Worm (Caenorhabditis elegans) whole organism, young adult: ENCODE results near the gene Y71H2B.5.

Experiments
- B0336.3 ChIP-seq: fragments of 200-800 bp; sonication (Bioruptor generic); IDR thresholded peaks from 2 replicates; pipeline ENCODE4 v1.3.6; 2022; ENCODE audit warnings: missing genetic modification characterization, missing compliant biosample characterization
- C17E4.6 ChIP-seq: fragments of 200-800 bp; sonication (Bioruptor generic); IDR thresholded peaks from 2 replicates; pipeline ENCODE4 v1.3.6; 2022; ENCODE audit warnings: missing genetic modification reagents, missing genetic modification characterization, missing compliant biosample characterization
- D2030.7 ChIP-seq: fragments of 200-800 bp; sonication (Bioruptor generic); IDR thresholded peaks from 2 replicates; pipeline ENCODE4 v1.3.6; 2022; ENCODE audit warnings: missing genetic modification reagents, missing genetic modification characterization, missing compliant biosample characterization
- F33H1.4 ChIP-seq: fragments of 200-800 bp; sonication (Bioruptor generic); IDR thresholded peaks from 2 replicates; pipeline ENCODE4 v1.3.6; 2022; ENCODE audit warnings: missing genetic modification reagents, missing genetic modification characterization, missing compliant biosample characterization
- F49E8.2 ChIP-seq: sonication (generic microtip); optimal IDR thresholded peaks from 3 replicates; lab custom pipeline; 2017; ENCODE audit warnings: missing genetic modification characterization, mild to moderate bottlenecking, missing compliant biosample characterization, antibody characterized with exemption, moderate library complexity; ENCODE audit not compliant: insufficient read depth
- F57C9.4 ChIP-seq: sonication (generic microtip); optimal IDR thresholded peaks from 2 replicates; lab custom pipeline; 2017; ENCODE audit warnings: mild to moderate bottlenecking, missing genetic modification characterization, missing compliant biosample characterization
- T26A5.8 ChIP-seq: sonication (generic microtip); optimal IDR thresholded peaks from 2 replicates; lab custom pipeline; 2016; ENCODE audit warnings: missing genetic modification characterization, missing compliant biosample characterization
- Y95B8A.8 ChIP-seq: fragments of 200-800 bp; sonication (Bioruptor generic); IDR thresholded peaks from 2 replicates; pipeline ENCODE4 v1.3.6; 2022; ENCODE audit warnings: missing genetic modification reagents, missing genetic modification characterization, missing compliant biosample characterization
- athp-1 ChIP-seq: sonication (generic microtip); optimal IDR thresholded peaks from 2 replicates; lab custom pipeline; 2017; ENCODE audit warnings: mild to moderate bottlenecking, missing genetic modification characterization, missing compliant biosample characterization
- attf-5 ChIP-seq: fragments of 200-800 bp; sonication (Bioruptor generic); optimal IDR thresholded peaks from 2 replicates; lab custom pipeline; 2018; ENCODE audit warnings: mild to moderate bottlenecking, missing genetic modification characterization, missing compliant biosample characterization
- bed-1 ChIP-seq: fragments of 200-800 bp; sonication (Bioruptor generic); IDR thresholded peaks from 2 replicates; pipeline ENCODE4 v1.3.6; 2022; ENCODE audit warnings: missing genetic modification reagents, missing genetic modification characterization, missing compliant biosample characterization
- cebp-2 ChIP-seq: fragments of 200-800 bp; sonication (Bioruptor generic); IDR thresholded peaks from 2 replicates; pipeline ENCODE4 v1.3.6; 2022; ENCODE audit warnings: missing genetic modification characterization, missing compliant biosample characterization
- ceh-79 ChIP-seq: sonication (generic microtip); optimal IDR thresholded peaks from 2 replicates; lab custom pipeline; 2017; ENCODE audit warnings: mild to moderate bottlenecking, missing genetic modification characterization, missing compliant biosample characterization
- ceh-91 ChIP-seq: fragments of 200-800 bp; sonication (Bioruptor generic); IDR thresholded peaks from 2 replicates; pipeline ENCODE4 v1.3.6; 2022; ENCODE audit warnings: missing genetic modification reagents, missing genetic modification characterization, missing compliant biosample characterization
- chd-7 ChIP-seq: sonication (generic microtip); optimal IDR thresholded peaks from 2 replicates; lab custom pipeline; 2016; ENCODE audit warnings: mild to moderate bottlenecking, missing genetic modification characterization, moderate library complexity, missing compliant biosample characterization
- efl-1 ChIP-seq: fragments of 150-350 bp; optimal IDR thresholded peaks from 2 replicates; lab custom pipeline; 2014; ENCODE audit warnings: missing biosample characterization, missing genetic modification reagents, missing genetic modification characterization
- egl-18 ChIP-seq: fragments of 200-800 bp; sonication (Bioruptor generic); IDR thresholded peaks from 2 replicates; pipeline ENCODE4 v1.3.6; 2022; ENCODE audit warnings: missing genetic modification reagents, missing genetic modification characterization, missing compliant biosample characterization
- hrde-1 ChIP-seq: sonication (generic microtip); optimal IDR thresholded peaks from 2 replicates; lab custom pipeline; 2016; ENCODE audit warnings: missing genetic modification characterization, mild to moderate bottlenecking, missing compliant biosample characterization, moderate library complexity, missing genotype, missing genetic modification reagents, borderline replicate concordance
- lin-54 ChIP-seq: fragments of 200-800 bp; sonication (Bioruptor generic); optimal IDR thresholded peaks from 2 replicates; lab custom pipeline; 2018; ENCODE audit warnings: mild to moderate bottlenecking, missing genetic modification characterization, missing compliant biosample characterization
- lsl-1 ChIP-seq: fragments of 200-800 bp; sonication (Bioruptor generic); optimal IDR thresholded peaks from 2 replicates; lab custom pipeline; 2018; ENCODE audit warnings: mild to moderate bottlenecking, missing genetic modification characterization, moderate library complexity, missing compliant biosample characterization
- madf-10 ChIP-seq: sonication (generic microtip); optimal IDR thresholded peaks from 2 replicates; lab custom pipeline; 2016; ENCODE audit warnings: mild to moderate bottlenecking, missing genetic modification characterization, missing compliant biosample characterization
- madf-6 ChIP-seq: fragments of 200-800 bp; sonication (Bioruptor generic); IDR thresholded peaks from 2 replicates; pipeline ENCODE4 v1.3.6; 2022; ENCODE audit warnings: missing genetic modification reagents, missing genetic modification characterization, missing compliant biosample characterization
- madf-8 ChIP-seq: fragments of 200-800 bp; sonication (Bioruptor generic); conservative IDR thresholded peaks from 2 replicates; pipeline ENCODE4 v1.3.6; 2022; ENCODE audit warnings: missing genetic modification reagents, missing genetic modification characterization, missing compliant biosample characterization
- mcd-1 ChIP-seq: fragments of 200-800 bp; sonication (Bioruptor generic); IDR thresholded peaks from 2 replicates; pipeline ENCODE4 v1.3.6; 2022; ENCODE audit warnings: missing genetic modification reagents, missing genetic modification characterization, missing compliant biosample characterization
- nfyb-1 ChIP-seq: fragments of 200-800 bp; sonication (Bioruptor generic); IDR thresholded peaks from 2 replicates; pipeline ENCODE4 v1.3.6; 2022; ENCODE audit warnings: missing genetic modification reagents, missing genetic modification characterization, missing compliant biosample characterization
- rcor-1 ChIP-seq: fragments of 200-800 bp; sonication (Bioruptor generic); IDR thresholded peaks from 2 replicates; pipeline ENCODE4 v1.3.6; 2022; ENCODE audit warnings: missing genetic modification reagents, missing genetic modification characterization, missing compliant biosample characterization
- snpc-1.1 ChIP-seq: sonication (generic microtip); optimal IDR thresholded peaks from 2 replicates; lab custom pipeline; 2017; ENCODE audit warnings: missing genetic modification characterization, mild to moderate bottlenecking, missing compliant biosample characterization, antibody characterized with exemption, moderate library complexity, missing genotype, missing genetic modification reagents; ENCODE audit not compliant: insufficient read depth
- snpc-1.3 ChIP-seq: sonication (generic microtip); optimal IDR thresholded peaks from 2 replicates; lab custom pipeline; 2017; ENCODE audit warnings: missing genetic modification characterization, mild to moderate bottlenecking, missing compliant biosample characterization, antibody characterized with exemption, moderate library complexity, missing genotype, missing genetic modification reagents; ENCODE audit not compliant: insufficient read depth
- snpc-3.4 ChIP-seq: sonication (generic microtip); optimal IDR thresholded peaks from 2 replicates; lab custom pipeline; 2017; ENCODE audit warnings: missing genetic modification characterization, mild to moderate bottlenecking, missing compliant biosample characterization, antibody characterized with exemption, moderate library complexity, missing genotype, missing genetic modification reagents
- tlf-1 ChIP-seq: fragments of 200-800 bp; sonication (Bioruptor generic); optimal IDR thresholded peaks from 2 replicates; lab custom pipeline; 2018; ENCODE audit warnings: mild to moderate bottlenecking, missing genetic modification characterization, missing compliant biosample characterization
- xnd-1 ChIP-seq: sonication (generic microtip); optimal IDR thresholded peaks from 2 replicates; lab custom pipeline; 2016; ENCODE audit warnings: missing genotype, missing genetic modification reagents, missing genetic modification characterization, missing compliant biosample characterization
- zfh-2 ChIP-seq: fragments of 200-800 bp; sonication (Bioruptor generic); conservative IDR thresholded peaks from 2 replicates; pipeline ENCODE4 v1.3.6; 2022; ENCODE audit warnings: missing genetic modification reagents, missing genetic modification characterization, missing compliant biosample characterization
- zim-3 ChIP-seq: sonication (generic microtip); optimal IDR thresholded peaks from 2 replicates; lab custom pipeline; 2017; ENCODE audit warnings: mild to moderate bottlenecking, missing genetic modification characterization, moderate library complexity, missing compliant biosample characterization
- ztf-18 ChIP-seq: sonication (generic microtip); optimal IDR thresholded peaks from 2 replicates; lab custom pipeline; 2016; ENCODE audit warnings: missing genotype, mild to moderate bottlenecking, missing genetic modification characterization, missing compliant biosample characterization

Y71H2B.5 gene

DNA sequence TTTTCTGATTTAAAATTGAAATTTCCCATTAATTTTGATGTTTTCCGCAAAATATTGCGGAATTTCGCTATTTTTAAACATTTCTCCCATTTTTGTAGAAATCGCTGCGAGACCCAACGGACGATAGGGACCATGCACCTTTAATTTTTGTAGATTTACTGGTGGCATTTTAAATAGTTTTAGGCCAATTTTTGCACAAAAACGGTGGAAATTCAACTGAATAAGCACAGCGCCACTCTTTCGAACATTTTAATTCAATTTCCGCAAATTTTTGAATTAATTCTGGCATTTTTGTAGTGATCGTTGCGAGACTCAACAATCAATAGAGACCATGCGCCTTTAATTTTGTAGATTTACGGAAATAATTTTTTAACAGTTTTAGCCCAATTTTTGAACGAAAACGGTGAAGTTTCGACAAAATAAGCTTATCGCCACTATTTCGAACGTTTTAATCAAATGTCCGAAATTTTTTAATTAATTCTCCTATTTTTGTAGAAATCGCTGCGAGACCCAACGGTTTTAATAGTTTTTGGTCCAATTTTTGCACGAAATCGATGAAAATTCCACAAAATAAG is 9.2 kb upstream of the Y71H2B.5 start:
- no peak for TF ChIP-seq Y95B8A.8 (GFP tag; lab: Robert Waterston, UW)
- peak; percentile 33; the same call in 1 of the 2 replicates for TF ChIP-seq rcor-1 (GFP tag; lab: Robert Waterston, UW)
- no peak for TF ChIP-seq madf-10 (tag; lab: Kevin White, UChicago)
- TF ChIP-seq cebp-2 (GFP tag; lab: Robert Waterston, UW): no peak
- TF ChIP-seq nfyb-1 (GFP tag; lab: Robert Waterston, UW): peak; percentile 61; the same call in 1 of the 2 replicates
- peak; percentile 64 for TF ChIP-seq lin-54 (GFP tag; lab: Kevin White, UChicago)
- no peak for TF ChIP-seq bed-1 (GFP tag; lab: Robert Waterston, UW)
- peak; percentile 72 for TF ChIP-seq snpc-3.4 (tag; lab: Kevin White, UChicago)
- peak; percentile 56 for TF ChIP-seq ceh-91 (GFP tag; lab: Robert Waterston, UW)
- peak; percentile 65; the same call in 1 of the 2 replicates for TF ChIP-seq B0336.3
- TF ChIP-seq F49E8.2 (tag; lab: Kevin White, UChicago): peak; percentile 10
- peak; percentile 64 for TF ChIP-seq madf-8
- TF ChIP-seq C17E4.6 (GFP tag; lab: Robert Waterston, UW): 0 out of 2 replicates have a peak, but pooled peaks have one; percentile 26
- peak; percentile 85 for TF ChIP-seq ztf-18 (tag; lab: Kevin White, UChicago)
- TF ChIP-seq snpc-1.1 (tag; lab: Kevin White, UChicago): peak; percentile 26
- TF ChIP-seq hrde-1: peak; percentile 53
- peak; percentile 97 for TF ChIP-seq lsl-1 (GFP tag; lab: Kevin White, UChicago)
- no peak for TF ChIP-seq chd-7 (tag; lab: Kevin White, UChicago)
- TF ChIP-seq athp-1 (tag; lab: Kevin White, UChicago): peak; percentile 26
- TF ChIP-seq madf-6: peak; percentile 83
- peak; percentile 44; the same call in 1 of the 2 replicates for TF ChIP-seq mcd-1 (GFP tag; lab: Robert Waterston, UW)
- TF ChIP-seq tlf-1 (GFP tag; lab: Kevin White, UChicago): peak; percentile 41
- TF ChIP-seq F33H1.4 (GFP tag; lab: Robert Waterston, UW): peak; percentile 92
- peak; percentile 19 for TF ChIP-seq efl-1 (GFP tag; lab: Kevin White, UChicago)
- TF ChIP-seq D2030.7 (GFP tag; lab: Robert Waterston, UW): peak; percentile 53
- peak; percentile 77 for TF ChIP-seq xnd-1
- TF ChIP-seq, all 124 proteins: peak for 21

DNA sequence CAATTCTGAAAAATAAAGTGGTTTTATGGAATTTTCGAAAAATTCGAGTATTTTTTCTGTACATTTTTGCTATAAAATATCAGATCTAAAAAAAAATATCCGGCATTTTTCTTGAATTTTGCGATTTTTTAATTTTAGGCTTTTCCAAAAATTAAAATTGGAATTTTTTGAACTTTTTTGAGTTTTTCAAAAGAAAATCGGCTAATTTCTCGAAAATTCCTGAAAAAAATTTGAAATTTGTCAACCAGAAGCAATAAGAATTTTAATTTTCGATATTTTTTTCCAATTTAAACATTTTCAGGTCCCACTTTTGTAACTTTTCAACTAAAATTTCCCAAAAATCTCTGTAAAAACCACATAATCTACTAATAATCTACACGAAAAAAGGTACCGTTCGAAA is 4.1 kb upstream of the Y71H2B.5 start, which contains the start of gene Y71H2B.11:
Y71H2B.11 (plus strand) TSS at position 301 of the 400 bp plus-strand sequence.
- no peak for TF ChIP-seq T26A5.8 (tag; lab: Kevin White, UChicago)
- TF ChIP-seq, all 124 proteins: peak for 0

DNA sequence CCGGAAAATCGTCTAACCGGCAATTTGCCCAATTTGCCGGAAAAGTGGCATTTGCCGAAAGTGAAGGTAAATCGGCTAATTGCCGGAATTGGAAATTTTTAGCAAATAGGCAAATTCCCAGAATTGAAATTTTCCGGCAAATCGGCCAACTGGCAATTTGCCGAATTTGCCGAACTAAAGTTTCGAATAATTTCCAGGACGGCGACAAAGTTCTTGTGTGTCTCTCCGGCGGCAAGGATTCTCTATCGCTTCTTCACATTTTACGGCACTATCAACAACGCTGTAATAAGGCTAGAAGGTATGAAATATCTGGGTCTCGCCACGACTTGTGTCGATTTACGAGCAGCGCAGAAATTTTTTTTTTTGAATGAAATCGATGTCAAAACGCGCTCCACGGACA is 8.4 kb downstream of the Y71H2B.5 start:
- no peak for TF ChIP-seq ceh-79
- TF ChIP-seq snpc-1.3 (tag; lab: Kevin White, UChicago): no peak
- TF ChIP-seq F57C9.4 (tag; lab: Kevin White, UChicago): no peak
- TF ChIP-seq attf-5: no peak

DNA sequence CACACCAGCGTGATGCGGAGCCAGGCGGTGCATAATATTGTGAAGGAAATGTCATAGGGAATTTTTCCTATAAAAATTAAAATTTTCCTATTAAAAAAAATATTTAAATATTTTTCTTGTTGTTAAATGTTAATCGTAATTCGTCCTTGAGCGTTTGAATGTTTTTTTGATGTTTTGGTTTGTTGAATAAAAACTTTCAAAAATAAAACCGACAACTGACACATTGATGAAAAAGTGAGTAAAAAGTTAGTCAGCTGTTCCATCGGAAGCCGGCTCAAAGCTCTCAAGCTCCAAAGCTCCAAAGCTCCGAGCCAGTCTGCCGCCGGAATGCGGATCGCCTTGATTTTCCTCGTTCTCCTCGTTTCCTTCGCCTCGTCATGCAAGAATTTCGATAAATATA is 10.8 kb downstream of the Y71H2B.5 start, which contains the start of gene Y71H2B.4:
Y71H2B.4 (plus strand) TSS at position 301 of the 400 bp plus-strand sequence.
- no peak for TF ChIP-seq egl-18 (GFP tag; lab: Robert Waterston, UW)
- no peak for TF ChIP-seq zim-3 (tag; lab: Kevin White, UChicago)
- TF ChIP-seq zfh-2: 0 out of 2 replicates have a peak, but pooled peaks have one; percentile 38
